Fruit fly (Drosophila melanogaster): ENCODE measurements around the gene CG4325.

The CG4325 gene

DNA sequence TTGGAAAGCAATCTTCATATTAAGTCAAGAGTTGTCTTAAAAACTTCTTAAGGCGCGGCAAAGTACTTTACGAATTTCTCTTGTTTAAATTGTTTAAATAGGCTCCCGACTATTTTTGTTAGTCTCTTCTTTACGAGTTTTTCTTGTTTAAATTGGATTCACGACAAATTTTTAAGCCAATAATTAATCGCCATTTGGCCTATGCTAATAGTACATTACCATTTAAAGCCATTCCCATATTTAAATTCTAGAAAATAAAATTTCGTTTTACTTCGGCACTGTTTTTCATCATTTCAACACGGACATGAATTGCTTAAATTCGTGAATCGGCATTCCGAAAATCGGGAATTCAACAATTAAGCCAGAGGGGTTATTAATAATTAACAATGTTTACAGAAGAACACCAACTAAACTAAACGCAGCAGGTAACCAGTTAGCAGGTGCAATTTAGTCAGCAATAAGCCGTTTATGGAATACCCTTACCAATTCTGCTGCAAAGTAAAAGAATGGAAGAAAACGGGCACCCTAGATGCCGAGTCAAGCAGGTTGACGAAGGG is 34.1 kb downstream of the CG4325 start (continued):
- TF ChIP-seq Fer3 (tag; optimal IDR thresholded peaks at IDR 0.05), result peak; percentile 60
- TF ChIP-seq pnt (GFP tag; optimal IDR thresholded peaks at IDR 0.05), result peak; percentile 60
- no peak for TF ChIP-seq emc (GFP tag; optimal IDR thresholded peaks at IDR 0.05)
- TF ChIP-seq Drgx (GFP tag; IDR thresholded peaks at IDR 0.05), result peak; percentile 41; the same call in 1 of the 2 replicates
- peak; percentile 58 for TF ChIP-seq her (GFP tag; optimal IDR thresholded peaks at IDR 0.05)
- TF ChIP-seq nerfin-1 (tag; optimal IDR thresholded peaks at IDR 0.05), result peak; percentile 61
- TF ChIP-seq Camta (GFP tag; optimal IDR thresholded peaks at IDR 0.05), result peak; percentile 66
- TF ChIP-seq chn (GFP tag; optimal IDR thresholded peaks at IDR 0.05), result peak; percentile 77
- peak; percentile 28; the same call in 1 of the 2 replicates for TF ChIP-seq Dref (GFP tag; IDR thresholded peaks at IDR 0.05)
- TF ChIP-seq pum (GFP tag; optimal IDR thresholded peaks at IDR 0.05), result peak; percentile 80
- TF ChIP-seq CG3407 (GFP tag; optimal IDR thresholded peaks at IDR 0.05), result peak; percentile 13
- no peak for TF ChIP-seq Taf1 (GFP tag; IDR thresholded peaks at IDR 0.05)
- peak; percentile 72 for TF ChIP-seq fu2 (GFP tag; optimal IDR thresholded peaks at IDR 0.05)
- TF ChIP-seq CG10209 (GFP tag; optimal IDR thresholded peaks at IDR 0.05), result peak; percentile 80
- TF ChIP-seq stc (GFP tag; IDR thresholded peaks at IDR 0.05), result no peak
- peak; percentile 70 for TF ChIP-seq jumu (GFP tag; optimal IDR thresholded peaks at IDR 0.05)
- no peak for TF ChIP-seq CG1024 (GFP tag; IDR thresholded peaks at IDR 0.05)
- TF ChIP-seq D19A (tag; optimal IDR thresholded peaks at IDR 0.05), result peak; percentile 81
- 0 out of 2 replicates have a peak, but pooled peaks have one; percentile 34 for TF ChIP-seq onecut (GFP tag; IDR thresholded peaks at IDR 0.05)
- TF ChIP-seq bsh (GFP tag; optimal IDR thresholded peaks at IDR 0.05), result peak in 1 of 2 experiments; percentile 63
- TF ChIP-seq CG12104 (GFP tag; optimal IDR thresholded peaks at IDR 0.05), result peak; percentile 90
- TF ChIP-seq CG13123 (GFP tag; optimal IDR thresholded peaks at IDR 0.05), result peak; percentile 39
- TF ChIP-seq CG9609 (GFP tag; optimal IDR thresholded peaks at IDR 0.05), result peak; percentile 65
- TF ChIP-seq CG17829 (tag; optimal IDR thresholded peaks at IDR 0.05), result peak; percentile 79
- peak; percentile 77 for TF ChIP-seq CG7786 (GFP tag; optimal IDR thresholded peaks at IDR 0.05)
- TF ChIP-seq dpn (GFP tag; optimal IDR thresholded peaks at IDR 0.05), result peak; percentile 41 to 76
- peak; percentile 46 for TF ChIP-seq CG2116 (GFP tag; optimal IDR thresholded peaks at IDR 0.05)
- TF ChIP-seq yki (optimal IDR thresholded peaks at IDR 0.05), result no peak
- TF ChIP-seq CG30020 (tag; optimal IDR thresholded peaks at IDR 0.05), result peak; percentile 52
- TF ChIP-seq Poxn (GFP tag; IDR thresholded peaks at IDR 0.05), result 0 out of 2 replicates have a peak, but pooled peaks have one; percentile 11
- TF ChIP-seq lab (GFP tag; optimal IDR thresholded peaks at IDR 0.05), result peak; percentile 72
- TF ChIP-seq Antp (GFP tag; optimal IDR thresholded peaks at IDR 0.05), result peak; percentile 68
- peak; percentile 80 for TF ChIP-seq grau (tag; optimal IDR thresholded peaks at IDR 0.05)
- no peak for TF ChIP-seq psq (GFP tag; optimal IDR thresholded peaks at IDR 0.05)
- no peak for TF ChIP-seq CG12071 (GFP tag; optimal IDR thresholded peaks at IDR 0.05)
- TF ChIP-seq Dad (GFP tag; optimal IDR thresholded peaks at IDR 0.05), result peak; percentile 56
- peak; percentile 90 for TF ChIP-seq CG9727 (GFP tag; optimal IDR thresholded peaks at IDR 0.05)
- peak; percentile 33 for TF ChIP-seq run (tag; optimal IDR thresholded peaks at IDR 0.05)
- TF ChIP-seq CG18599 (GFP tag; optimal IDR thresholded peaks at IDR 0.05), result peak; percentile 67
- 0 out of 3 replicates have a peak, but pooled peaks have one; percentile 32 for TF ChIP-seq croc (GFP tag; conservative IDR thresholded peaks at IDR 0.05)
- TF ChIP-seq caup (GFP tag; optimal IDR thresholded peaks at IDR 0.05; ENCODE audit: severe bottlenecking), result peak; percentile 63
- peak; percentile 60 for TF ChIP-seq CG12155 (GFP tag; optimal IDR thresholded peaks at IDR 0.05)
- no peak for TF ChIP-seq CG6813 (GFP tag; optimal IDR thresholded peaks at IDR 0.05)
- no peak for TF ChIP-seq CG6765 (GFP tag; optimal IDR thresholded peaks at IDR 0.05)
- TF ChIP-seq YL-1 (GFP tag; optimal IDR thresholded peaks at IDR 0.05), result no peak
- 0 out of 2 replicates have a peak, but pooled peaks have one; percentile 11 for TF ChIP-seq toy (GFP tag; IDR thresholded peaks at IDR 0.05)
- TF ChIP-seq Bteb2 (GFP tag; optimal IDR thresholded peaks at IDR 0.05), result peak; percentile 68
- peak; percentile 72 for TF ChIP-seq zf30C (GFP tag; optimal IDR thresholded peaks at IDR 0.05)
- no peak for TF ChIP-seq Neu2 (GFP tag; optimal IDR thresholded peaks at IDR 0.05; ENCODE audit: borderline replicate concordance)
- peak; percentile 83 for TF ChIP-seq Sox100B (GFP tag; optimal IDR thresholded peaks at IDR 0.05)
